Worm (Caenorhabditis elegans): ENCODE data around the gene irld-1.
"Not testable (repeated sequence)": the region's sequence is repeated elsewhere in the genome, so short reads cannot be mapped to it uniquely, and the experiment has no call there.

irld-1 gene

DNA sequence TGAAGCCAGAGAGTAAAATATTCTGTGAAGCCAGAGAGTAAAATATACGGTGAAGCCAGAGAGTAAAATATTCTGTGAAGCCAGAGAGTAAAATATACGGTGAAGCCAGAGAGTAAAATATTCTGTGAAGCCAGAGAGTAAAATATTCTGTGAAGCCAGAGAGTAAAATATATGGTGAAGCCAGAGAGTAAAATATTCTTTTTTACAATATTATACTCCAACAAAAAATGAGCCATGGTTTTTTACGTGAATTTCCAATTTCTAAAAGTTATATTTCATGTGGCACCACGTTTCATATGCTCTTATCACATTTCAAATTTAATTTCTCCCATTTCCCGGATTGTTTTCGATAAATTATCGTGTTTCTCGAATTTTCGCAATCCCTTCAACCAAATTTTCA, at the start of gene irld-1:
Gene irld-1, plus strand, starts transcription at position 301 of the 400 bp plus-strand sequence.
- not testable (repeated sequence) for TF ChIP-seq unc-62 (GFP tag; optimal IDR thresholded peaks at IDR 0.05)

DNA sequence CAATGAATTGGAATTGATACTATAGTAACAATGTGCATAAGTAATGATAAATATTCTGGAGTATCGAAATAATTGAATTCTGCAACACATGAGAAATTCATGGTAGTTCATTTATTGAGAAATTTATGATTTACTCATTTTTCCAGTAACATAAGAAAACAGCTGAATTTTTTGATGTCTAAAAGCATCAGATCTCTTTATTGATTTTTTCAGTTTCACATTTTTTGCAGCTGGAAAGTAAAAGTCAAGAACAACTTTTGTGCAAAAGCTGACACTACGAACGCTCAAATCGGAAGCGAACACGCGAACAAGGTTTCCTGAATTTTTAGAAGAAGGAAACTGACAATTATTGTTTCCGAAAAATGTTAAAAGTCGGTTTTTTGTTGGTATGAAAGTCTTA, 46.5 kb upstream of the irld-1 start, which contains the start of gene srh-193:
Gene srh-193, minus strand, starts transcription at position 101 of the 400 bp plus-strand sequence.
- TF ChIP-seq unc-62 (GFP tag; optimal IDR thresholded peaks at IDR 0.05): not testable (repeated sequence)

DNA sequence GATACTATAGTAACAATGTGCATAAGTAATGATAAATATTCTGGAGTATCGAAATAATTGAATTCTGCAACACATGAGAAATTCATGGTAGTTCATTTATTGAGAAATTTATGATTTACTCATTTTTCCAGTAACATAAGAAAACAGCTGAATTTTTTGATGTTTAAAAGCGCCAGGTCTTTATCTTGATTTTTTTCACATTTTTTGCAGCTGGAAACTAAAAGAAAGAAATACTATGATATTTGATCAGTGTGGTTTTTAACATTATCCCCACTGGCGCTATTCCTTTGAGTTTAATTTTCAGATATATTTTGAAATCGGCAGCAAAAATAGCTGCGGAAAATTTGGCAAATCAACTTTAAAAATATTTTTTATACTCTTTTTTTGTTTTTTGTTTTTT, 43.1 kb upstream of the irld-1 start, which contains the start of gene srh-194:
Gene srh-194, minus strand, starts transcription at position 101 of the 400 bp plus-strand sequence.
- TF ChIP-seq unc-62 (GFP tag; optimal IDR thresholded peaks at IDR 0.05): not testable (repeated sequence)

DNA sequence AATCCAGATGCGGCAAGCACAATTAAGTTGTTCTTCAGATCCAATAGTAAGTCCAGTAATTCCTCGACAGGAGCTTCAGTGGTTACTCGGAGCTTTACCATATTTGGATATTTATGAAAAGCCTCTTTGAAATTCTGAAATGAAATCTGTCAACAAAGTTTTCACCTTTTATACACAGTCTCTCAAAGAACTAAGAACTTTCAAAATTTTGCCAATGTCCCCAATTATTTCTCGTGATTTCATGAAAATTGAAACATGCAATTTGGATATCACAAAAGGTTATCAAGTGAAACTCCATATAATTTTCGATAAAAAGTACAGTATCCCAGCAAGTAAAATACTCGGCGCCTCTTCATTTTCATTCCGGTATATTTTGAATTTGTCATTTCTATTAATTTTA, 40.6 kb upstream of the irld-1 start, which contains the start of gene F47D2.11:
Gene F47D2.11, minus strand, starts transcription at position 101 of the 400 bp plus-strand sequence.
- no peak for TF ChIP-seq unc-62 (GFP tag; optimal IDR thresholded peaks at IDR 0.05)

DNA sequence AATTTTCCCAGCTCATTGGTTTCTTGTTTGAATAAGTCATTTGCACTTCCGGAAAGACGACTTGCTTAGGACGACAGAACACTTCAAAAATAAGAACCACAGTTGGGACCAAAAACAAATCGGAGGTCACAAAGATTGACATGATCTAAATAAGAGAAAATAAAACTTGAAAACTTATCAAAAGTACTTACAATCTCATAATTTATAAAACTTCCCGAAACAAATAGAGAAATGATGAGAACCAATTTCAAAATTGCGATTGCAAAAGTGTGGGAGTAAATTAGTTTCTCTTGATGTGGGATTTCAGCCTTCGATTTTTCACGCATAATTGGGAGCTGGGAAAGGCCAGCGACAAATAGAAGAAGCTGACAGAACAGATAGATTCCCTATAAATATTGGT, 38.0 kb upstream of the irld-1 start, which contains the start of gene ZC132.11:
Gene ZC132.11, minus strand, starts transcription at position 101 of the 400 bp plus-strand sequence.
- no peak for TF ChIP-seq unc-62 (GFP tag; optimal IDR thresholded peaks at IDR 0.05)

DNA sequence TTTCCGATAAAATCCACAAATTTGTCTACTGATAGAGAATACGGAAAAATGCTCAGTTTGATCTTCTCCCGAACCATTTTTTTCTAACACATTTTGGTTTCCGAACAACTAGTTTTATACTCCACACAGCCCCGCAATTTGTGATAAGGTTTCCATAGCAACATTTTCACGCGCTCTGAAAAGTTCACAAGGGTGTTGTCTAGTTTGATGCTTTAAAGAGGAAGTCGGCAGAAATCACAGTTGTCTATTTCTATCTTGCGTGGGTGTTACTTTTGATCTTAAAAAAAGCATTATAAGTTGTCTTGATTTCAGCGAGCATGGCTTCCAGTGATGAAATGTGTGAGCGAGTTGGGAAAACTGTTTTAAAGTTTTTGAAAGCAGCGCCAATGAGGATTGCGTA, 36.8 kb upstream of the irld-1 start, which contains the start of gene ZC132.3:
Gene ZC132.3, minus strand, starts transcription at position 101 of the 400 bp plus-strand sequence.
- no peak for TF ChIP-seq unc-62 (GFP tag; optimal IDR thresholded peaks at IDR 0.05)

DNA sequence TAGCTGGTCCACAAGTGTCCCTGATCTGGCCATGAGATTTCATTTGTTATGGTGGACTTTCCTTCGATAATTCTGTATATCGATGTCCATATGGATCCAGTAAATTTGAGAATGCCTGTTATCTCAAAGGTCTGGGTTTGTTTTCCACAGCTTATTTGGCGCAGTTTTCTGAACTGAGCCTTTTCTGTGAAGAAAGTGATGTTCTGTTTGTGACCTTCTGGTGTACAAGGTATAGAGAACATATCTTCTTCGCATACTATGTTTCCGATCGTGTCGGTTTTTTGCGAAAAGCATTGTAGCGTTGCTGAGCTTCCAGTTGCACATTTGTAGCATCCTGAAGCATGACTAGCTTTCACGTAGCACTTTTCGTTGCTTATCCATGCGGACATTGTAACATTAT, 33.7 kb upstream of the irld-1 start:
- no peak for TF ChIP-seq unc-62 (GFP tag; optimal IDR thresholded peaks at IDR 0.05)

DNA sequence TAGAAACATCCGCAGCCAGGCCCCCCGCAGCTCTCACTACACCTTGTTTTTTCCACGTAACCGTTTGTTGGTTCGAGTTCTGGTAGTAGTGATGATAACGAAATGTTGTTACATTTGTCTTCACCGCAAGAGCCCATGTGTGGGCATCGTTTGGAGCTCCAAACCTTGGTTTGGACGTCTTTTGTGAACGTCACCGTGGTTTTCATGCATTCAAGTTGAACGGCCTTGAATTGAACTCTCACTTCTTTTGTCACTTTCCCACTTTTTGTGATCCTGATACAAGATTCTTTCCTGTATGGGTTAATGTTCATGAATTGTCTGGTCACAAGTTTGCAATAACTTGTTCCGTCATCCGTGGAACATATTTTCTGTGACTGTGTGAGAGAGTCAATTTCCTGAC, 32.8 kb upstream of the irld-1 start:
- TF ChIP-seq unc-62 (GFP tag; optimal IDR thresholded peaks at IDR 0.05): no peak

DNA sequence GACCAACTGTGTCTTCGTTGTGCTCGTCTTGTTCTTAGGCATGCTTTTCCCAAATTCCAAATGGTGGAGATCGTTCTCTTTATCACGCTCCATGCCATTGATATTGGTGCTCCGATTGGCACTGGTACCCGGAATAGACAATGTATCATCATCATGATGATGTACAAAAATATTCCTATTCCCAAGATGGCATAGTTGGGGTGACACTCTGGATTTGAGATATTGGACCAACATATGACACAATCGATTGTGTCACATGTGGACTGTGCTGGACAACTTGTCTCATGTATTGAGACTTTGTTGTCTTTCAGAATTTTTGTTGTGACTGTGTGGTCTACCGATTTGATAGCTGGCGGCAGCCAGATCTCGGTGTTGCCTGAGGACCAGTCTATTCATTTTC, 32.3 kb upstream of the irld-1 start:
- no peak for TF ChIP-seq unc-62 (GFP tag; optimal IDR thresholded peaks at IDR 0.05)

DNA sequence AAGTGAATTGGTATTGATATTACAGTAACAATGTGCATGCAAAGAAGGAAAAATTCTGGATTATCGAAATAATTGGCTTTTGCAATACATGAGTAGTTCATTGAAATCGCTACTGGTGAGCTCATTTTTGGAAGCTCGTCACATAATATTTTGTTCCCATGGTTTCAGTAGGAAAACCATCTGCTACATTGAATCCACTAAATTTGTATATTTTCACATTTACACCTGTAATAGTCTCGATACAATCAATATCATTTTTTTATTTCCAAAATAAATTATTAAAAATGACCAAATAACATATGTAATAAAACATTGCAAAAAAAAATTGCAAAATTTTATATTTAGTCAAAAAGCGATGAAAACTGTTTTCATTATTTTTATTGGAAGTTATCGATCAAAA, 21.5 kb upstream of the irld-1 start, which contains the start of gene srh-192:
Gene srh-192, minus strand, starts transcription at position 101 of the 400 bp plus-strand sequence.
- no peak for TF ChIP-seq unc-62 (GFP tag; optimal IDR thresholded peaks at IDR 0.05)

DNA sequence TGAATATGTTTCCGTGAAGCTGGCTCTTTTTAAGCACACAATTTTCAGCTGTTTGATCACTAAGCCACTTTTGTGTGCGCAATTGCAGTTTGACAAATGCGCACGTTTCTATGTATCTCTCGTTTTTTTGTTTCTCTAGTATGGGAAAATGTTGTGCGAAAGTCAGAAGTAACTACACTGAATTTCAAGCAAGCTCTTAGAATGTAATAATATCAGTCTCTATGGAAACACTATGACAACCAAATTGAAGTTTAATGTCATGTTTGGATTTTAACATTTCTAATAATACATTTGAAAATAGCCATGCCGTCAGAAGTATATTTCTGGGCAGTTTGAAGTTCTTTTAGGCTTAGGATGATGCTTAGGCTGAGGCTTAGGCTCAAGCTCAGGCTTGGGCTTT, 16.7 kb upstream of the irld-1 start, which contains the start of gene ZC132.9:
Gene ZC132.9, minus strand, starts transcription at position 101 of the 400 bp plus-strand sequence.
- TF ChIP-seq unc-62 (GFP tag; optimal IDR thresholded peaks at IDR 0.05): no peak

DNA sequence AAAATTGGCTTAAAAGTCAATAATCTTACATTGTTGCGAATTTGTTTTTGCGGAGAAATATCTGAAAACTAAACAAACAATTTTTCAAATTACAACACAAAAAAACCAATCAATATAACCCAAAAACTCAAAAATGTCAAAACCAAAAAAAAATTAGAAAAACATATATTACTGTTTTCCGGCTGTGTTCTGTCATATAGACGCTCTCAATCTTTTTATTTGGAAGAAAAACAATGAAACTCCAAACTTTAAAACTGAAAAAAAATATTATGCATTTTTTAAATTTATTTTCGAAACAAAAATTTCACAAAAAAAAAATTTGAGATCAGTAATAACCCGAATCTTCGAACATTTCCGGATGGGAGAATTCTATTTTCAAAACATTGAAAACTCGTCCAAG, 13.9 kb upstream of the irld-1 start, which contains the start of gene R02D1.2:
Gene R02D1.2, minus strand, starts transcription at position 101 of the 400 bp plus-strand sequence.
- no peak for TF ChIP-seq unc-62 (GFP tag; optimal IDR thresholded peaks at IDR 0.05)

DNA sequence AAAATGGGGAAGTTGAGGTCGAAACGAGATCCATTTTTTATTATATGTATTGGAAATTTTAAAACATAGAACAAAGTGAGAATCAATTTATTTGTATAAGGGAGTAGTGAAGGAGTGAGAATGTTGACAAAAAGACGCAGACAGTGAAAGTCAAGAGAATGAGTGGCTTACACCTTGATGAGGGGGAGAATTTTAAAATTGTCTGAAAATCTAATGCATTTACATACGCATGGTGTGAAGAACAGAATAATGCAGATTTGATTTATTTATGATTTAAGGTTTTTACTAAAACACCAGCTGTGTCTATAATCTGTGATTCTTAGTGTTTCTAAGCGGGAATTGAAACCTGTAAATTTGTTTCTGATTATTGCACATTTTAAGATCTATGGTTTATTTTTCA, 11.1 kb upstream of the irld-1 start, which contains the start of gene nhr-125:
Gene nhr-125, minus strand, starts transcription at position 101 of the 400 bp plus-strand sequence.
- TF ChIP-seq unc-62 (GFP tag; optimal IDR thresholded peaks at IDR 0.05): no peak

DNA sequence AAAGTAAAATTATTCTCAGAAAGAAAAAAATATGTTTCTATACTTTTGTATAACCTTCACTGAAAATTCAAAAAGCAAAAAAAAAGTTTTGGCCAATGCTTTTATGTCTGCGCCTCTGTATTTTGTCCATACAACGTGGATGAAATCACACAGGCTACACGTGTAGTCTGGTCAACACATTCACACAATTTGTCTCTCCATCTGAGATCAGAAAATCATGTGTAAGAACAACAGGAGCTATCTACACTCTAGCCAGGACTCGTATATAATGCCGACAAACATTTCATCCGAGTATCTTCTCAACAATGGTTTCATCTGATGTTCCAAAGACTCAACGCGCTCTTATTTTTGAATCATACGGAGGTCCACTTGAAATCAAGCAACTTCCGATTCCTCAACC, 9.7 kb upstream of the irld-1 start, which contains the start of gene D2063.1:
Gene D2063.1, plus strand, starts transcription at position 281 of the 400 bp plus-strand sequence.
- no peak for TF ChIP-seq unc-62 (GFP tag; optimal IDR thresholded peaks at IDR 0.05)

DNA sequence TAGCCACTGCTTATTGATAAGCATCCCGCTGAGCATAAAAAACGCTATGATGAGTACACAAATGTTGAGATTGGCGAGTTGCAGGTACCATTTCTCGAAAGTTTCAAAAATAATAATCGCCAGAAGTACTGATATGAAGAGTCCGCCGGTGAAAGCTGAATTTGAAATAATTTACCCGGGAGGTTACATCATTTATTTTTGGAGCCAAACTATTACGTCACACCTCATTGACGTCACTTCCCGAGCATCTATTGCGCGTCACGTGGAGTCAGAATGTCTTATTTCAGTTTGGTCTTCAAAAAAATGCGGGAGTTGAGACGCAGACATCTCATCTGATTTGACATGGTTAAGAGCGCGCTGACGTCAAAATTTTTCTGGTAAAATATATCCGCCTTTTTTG, 5.7 kb upstream of the irld-1 start:
- TF ChIP-seq unc-62 (GFP tag; optimal IDR thresholded peaks at IDR 0.05): no peak

DNA sequence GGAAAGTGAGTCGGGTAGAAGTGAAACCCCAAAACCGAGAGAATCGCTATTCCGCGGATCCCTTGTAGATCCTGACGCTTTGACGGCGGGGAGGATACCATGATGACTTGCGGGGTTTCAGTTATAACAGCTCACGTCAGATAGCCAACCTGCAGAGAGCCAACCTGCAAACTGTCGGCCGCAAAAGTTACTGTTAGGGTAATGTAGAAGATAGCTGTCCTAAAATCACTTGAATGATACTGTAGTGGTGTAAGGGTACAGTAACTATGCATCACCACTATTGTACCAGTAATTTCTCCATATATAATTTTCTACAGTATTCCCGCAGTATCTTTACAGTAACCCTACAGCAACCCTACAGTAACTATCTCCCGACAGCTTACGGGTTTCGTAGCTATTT, 4.1 kb upstream of the irld-1 start, which contains the start of gene oac-12:
Gene oac-12, minus strand, starts transcription at position 101 of the 400 bp plus-strand sequence.
- TF ChIP-seq unc-62 (GFP tag; optimal IDR thresholded peaks at IDR 0.05): no peak

DNA sequence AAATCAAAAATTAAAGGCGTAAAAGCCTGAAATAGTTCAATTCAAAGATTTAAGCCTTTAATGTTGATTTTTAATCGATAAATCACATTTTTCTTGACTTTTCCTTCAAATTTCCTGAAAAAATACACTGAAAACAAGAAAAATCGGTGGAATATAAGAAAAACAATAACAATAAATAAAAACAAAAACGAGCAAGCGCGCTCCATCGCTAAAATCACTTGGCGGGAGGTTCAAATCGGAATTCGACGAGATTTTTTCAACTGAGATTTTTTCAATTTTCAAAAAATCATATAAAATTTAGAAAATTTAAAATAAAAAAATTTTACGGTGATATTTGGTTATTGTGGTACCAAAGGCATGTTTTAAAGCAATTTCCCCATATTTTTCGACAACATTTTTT, 2.9 kb downstream of the irld-1 start:
- no peak for TF ChIP-seq unc-62 (GFP tag; optimal IDR thresholded peaks at IDR 0.05)
